Fruit fly (Drosophila melanogaster) Kc167 (cell line): Measurements from ENCODE around the gene CheB93b.

Experiments used
- Myc ChIP-seq: fragments of >200 bp; optimal IDR thresholded peaks from 2 replicates; lab custom pipeline; 2017; ENCODE audit warnings: missing external identifiers
- Sin3A ChIP-seq: fragments of >200 bp; optimal IDR thresholded peaks from 2 replicates; lab custom pipeline; 2018; ENCODE audit warnings: missing external identifiers
- h ChIP-seq: fragments of >200 bp; optimal IDR thresholded peaks from 3 replicates; lab custom pipeline; 2018; ENCODE audit warnings: missing external identifiers
- insv ChIP-seq: fragments of >200 bp; optimal IDR thresholded peaks from 3 replicates; lab custom pipeline; 2018; ENCODE audit warnings: missing external identifiers
- psq ChIP-seq: fragments of >200 bp; optimal IDR thresholded peaks from 2 replicates; lab custom pipeline; 2017; ENCODE audit warnings: missing external identifiers

DNA sequence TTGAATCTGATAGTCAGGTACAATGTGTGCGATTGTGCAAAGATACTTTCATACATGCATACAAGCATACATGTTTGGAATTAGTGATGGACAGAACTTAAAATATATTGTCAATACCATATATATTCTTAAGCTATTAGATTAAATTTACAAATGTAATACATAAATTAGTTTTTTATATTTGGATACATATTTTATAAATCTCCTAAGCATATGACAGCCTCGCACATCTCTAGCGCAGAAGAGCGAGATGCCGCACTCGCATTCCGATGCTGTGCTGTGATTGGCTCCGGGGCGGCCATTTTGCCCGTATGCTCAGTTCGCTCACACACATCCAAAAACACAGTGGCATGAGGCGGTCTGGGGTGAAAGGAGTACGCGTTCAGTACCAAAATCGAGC, 30.3 kb upstream of the CheB93b start, which contains the start of gene tin:
- no peak for TF ChIP-seq insv (lab: Kevin White, UChicago)
- no peak for TF ChIP-seq psq (lab: Kevin White, UChicago)
- TF ChIP-seq h: no peak
- no peak for TF ChIP-seq Sin3A (lab: Kevin White, UChicago)
- TF ChIP-seq Myc (lab: Kevin White, UChicago): no peak
